Worm (Caenorhabditis elegans) whole organism, dauer: Measurements from ENCODE around the gene mut-14.

Experiments used
- unc-62 ChIP-seq: sonication (generic microtip); optimal IDR thresholded peaks from 2 replicates; lab custom pipeline; 2017; ENCODE audit warnings: missing biosample characterization, missing genetic modification reagents, missing genetic modification characterization

Gene mut-14

DNA sequence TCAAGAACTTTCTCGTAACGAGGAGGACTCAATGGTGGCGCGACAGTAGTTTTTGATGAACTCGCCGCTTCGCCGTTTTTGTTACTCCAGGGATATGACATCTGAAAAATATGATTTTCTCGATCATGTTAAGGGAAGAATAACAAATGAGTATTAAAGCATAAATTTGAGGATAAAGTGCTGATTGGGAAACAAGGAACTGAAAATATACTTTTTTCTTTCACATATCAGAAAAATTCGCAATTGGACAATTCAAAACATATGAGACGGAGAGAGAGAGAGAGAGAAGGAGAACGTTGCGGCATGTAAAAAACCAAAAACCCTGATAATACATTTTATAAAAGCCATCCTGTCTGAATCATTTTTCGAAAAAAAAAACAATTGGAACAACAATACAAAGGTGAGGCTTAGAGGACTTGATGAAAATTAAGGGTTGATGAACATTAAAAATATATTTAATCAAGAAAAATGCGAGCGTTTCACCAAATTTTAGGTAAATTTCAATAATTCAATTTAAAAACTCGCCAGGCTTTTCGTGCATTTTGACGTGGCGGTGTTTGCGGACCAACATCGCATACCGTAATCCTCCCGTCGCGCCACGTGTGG is at the start of gene mut-14, which contains the start of gene C14C11.2:
Gene mut-14 (minus strand): TSS at position 101 of the 606 bp plus-strand sequence.
Gene C14C11.2 (plus strand): TSS at position 556 of the 606 bp plus-strand sequence.
- TF ChIP-seq unc-62 (GFP tag; lab: Kevin White, UChicago), result no peak

DNA sequence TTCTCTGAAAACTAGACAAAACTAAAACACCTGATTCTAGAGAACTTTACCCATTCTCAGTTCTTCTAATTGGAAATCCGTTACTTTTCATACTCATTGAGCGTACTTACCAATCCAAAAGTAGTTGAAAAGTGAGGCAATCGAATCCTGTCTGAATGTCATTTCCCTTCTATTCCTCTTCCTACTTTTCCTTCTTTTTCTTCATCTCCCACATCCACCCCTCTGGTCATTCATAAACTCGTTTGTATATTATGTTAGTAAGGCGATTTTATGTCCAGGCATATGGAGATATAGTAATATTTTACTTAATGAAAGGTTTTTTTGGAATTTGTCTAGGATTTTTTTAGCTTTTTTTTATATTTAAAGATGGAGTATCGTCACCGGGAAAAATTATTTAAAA is 47.8 kb upstream of the mut-14 start:
- no peak for TF ChIP-seq unc-62 (GFP tag; lab: Kevin White, UChicago)

DNA sequence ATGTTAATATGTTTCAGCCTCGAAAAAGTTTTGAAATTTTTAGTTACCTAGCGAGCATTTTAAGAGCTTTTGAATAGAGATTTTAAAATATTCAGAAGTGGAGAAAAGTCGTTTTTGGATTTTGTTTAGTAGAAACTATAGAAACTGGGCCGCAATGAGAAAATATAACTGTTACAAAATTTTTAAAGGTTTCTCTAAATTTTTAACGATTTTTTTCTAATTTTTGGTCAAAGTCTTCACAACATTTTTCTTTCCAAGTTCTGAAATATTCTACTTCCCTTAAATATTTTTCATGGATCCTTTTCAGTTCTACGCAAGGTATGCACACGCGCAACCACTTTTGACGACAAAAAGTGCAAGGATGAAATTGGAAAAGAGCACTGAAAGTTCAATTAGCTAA is 45.0 kb upstream of the mut-14 start, which contains the start of gene peli-1:
Gene peli-1 (plus strand): TSS at position 301 of the 400 bp plus-strand sequence.
- no peak for TF ChIP-seq unc-62 (GFP tag; lab: Kevin White, UChicago)

DNA sequence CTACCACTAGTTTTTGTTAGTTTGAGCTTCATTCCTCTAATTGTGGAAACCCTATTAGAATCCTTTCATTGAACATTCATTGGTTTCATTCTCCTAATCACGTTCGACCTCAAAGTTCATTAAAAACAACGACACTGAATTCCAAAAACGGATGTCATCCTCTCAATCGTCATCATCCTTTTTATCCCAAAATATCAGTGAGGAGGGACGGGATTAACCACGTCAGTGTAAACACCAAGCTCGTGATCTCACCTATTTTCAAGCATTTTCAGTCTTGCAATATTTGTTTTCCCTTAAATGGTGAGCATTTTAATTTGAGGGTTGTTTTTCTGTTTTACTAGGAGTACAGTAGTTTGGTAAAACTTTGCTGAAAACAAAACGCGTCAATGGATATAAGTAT is 44.0 kb upstream of the mut-14 start:
- TF ChIP-seq unc-62 (GFP tag; lab: Kevin White, UChicago), result no peak

DNA sequence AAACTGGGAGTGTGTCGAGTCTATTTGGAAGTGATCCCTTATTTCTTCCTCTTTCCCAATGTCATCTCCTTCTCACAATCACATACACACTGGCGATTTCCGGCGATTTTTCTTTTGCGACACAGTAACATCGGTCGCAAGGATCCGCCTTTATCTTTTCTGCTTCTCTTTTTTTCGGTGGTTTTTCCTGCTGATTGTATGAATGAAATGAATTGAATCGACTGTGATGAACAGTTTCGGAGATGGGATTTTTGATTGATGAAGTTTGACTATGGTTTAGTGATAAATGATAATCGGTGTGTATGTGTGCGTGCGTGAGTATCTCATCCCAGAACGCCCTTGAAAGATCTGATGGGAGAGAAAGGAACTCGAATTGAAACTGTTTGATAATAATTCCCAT is 40.6 kb upstream of the mut-14 start:
- TF ChIP-seq unc-62 (GFP tag; lab: Kevin White, UChicago), result no peak

DNA sequence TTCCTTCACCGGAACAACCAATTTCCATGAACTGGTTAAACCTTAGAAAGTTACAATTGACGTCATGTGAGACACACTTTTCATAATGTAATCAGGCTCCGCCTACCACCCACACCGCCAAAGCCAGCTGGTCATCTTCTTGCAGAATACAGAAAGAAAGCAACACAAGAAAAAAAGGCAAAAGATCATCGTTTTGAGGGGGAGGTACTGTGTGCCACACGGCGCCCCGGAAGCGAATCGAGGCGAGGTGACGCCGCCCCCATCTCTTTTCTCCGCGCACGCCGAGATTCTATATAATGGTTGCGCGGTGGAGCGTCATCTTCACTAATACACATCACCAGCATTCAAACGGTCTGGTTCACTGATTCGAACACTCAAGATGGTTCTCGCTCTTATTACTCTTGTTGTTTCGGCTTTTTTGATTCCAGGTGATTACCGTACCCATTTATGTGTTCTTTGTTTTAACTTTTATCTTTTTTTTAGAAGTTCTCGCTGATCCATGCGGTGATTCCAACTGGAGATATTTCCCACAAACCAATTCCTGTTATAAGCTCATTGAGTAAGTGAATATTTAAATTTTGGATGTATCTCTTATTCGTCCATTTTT is 39.4 kb upstream of the mut-14 start, which contains the start of gene clec-1:
Gene clec-1 (plus strand): TSS at position 320 of the 607 bp plus-strand sequence.
- TF ChIP-seq unc-62 (GFP tag; lab: Kevin White, UChicago), result no peak

DNA sequence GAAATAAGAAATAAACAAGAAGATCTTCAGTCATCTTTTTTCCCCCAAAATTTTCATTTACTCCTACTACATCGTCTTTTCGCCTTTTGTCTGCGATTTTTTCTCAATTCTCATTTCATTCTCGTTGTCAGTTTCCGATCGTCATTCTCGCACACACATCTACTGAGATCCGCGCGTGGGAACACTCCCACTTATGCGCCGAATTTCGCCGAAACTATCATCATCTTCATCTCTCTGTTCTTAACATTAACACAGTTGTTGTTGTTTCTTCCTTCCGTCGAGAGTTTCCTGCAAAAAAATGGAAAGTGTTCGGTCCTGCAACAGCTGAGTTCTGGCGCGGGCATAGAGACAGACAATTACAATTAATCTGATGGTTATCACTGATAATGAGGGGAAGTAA is 37.1 kb upstream of the mut-14 start:
- no peak for TF ChIP-seq unc-62 (GFP tag; lab: Kevin White, UChicago)

DNA sequence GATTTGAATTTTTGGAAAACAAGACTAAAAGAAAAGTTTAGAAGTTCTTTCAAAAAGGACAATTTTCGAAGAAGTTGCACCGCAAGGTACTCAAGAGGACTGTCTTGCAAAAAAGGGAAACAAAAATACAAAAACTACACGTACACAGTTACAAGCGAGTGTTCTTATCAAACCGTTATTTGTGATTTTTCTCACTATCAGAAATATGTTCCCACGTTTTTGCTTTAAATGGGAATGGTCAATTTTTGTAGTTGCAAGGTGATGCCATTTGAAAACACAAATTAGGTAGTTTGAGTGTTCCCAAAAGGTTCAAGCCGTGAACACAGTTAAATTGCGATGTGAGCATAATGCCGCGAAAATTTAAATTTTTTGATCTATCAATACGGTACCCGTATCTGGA is 35.7 kb upstream of the mut-14 start:
- no peak for TF ChIP-seq unc-62 (GFP tag; lab: Kevin White, UChicago)

DNA sequence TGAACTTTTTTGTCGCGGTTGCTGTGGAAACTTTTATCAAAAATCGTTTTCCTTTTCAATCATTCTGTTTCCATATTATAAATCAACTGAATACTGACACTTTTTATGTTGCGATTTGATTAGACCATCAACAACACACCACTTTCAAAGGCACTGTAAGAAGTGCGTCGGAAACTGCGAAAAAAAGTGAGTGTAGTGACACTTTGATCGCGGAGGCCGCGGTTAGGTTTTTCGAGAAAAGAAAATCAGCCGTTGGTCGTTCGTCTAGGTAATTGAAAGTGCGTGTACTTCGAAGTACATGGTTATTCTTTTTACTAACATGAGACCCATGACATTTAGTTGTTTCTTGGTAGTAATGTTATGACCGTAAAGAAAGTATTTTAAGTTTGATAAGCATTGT is 35.1 kb upstream of the mut-14 start:
- TF ChIP-seq unc-62 (GFP tag; lab: Kevin White, UChicago), result no peak

DNA sequence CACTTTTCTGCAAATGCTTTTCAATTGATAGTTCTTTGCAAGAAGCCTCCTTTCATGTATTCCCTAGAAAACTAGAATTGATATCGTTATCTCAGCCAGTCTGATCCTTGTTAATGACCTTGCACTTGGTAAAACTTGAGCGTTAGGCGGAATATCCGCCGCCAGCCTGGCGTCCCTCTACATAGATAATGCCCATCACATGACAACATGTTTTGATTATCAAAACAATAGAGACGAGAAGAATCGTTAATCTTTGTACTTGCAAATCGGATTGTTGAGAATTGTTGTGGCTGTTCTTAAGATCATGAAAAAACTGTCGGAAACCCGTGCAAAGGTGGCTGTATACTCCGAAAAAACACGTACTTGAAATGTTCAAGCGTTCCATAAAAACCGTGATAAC is 33.1 kb upstream of the mut-14 start:
- TF ChIP-seq unc-62 (GFP tag; lab: Kevin White, UChicago), result no peak

DNA sequence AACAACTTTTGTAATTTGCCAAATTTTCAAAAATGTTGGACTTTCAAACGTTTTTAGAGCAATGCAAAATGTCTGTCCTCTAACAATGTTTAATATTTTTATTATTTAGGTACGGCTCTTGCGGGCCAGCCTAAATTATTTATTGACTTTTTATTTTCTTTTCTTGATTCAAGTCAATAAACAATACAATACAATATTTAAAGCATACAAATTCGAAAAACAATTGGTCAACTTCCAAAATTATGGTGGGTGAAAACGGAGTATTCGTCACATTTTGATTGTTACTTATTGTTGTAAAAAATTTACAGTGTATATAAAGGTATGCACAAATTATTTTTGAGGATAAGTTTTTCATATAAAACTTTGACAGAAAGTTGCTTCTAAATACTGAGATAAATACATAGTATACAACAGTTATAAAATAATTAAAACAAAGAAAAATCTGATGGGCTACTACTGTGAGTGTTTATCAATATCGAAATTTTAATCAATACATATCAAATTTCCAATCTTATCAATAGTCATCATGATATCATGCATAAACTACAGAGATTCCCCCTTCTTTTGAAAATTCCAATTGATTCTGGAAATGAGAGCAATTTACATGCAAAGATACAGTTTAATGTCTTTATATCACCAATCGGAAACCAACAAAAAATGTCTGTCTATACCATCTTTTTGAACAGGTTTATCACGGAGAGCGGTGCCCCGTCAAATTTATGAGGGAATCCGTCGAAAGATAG is 31.3 kb upstream of the mut-14 start, which contains the start of gene F25B4.8:
Gene F25B4.8 (minus strand): TSS at position 51 of the 743 bp plus-strand sequence.
- no peak for TF ChIP-seq unc-62 (GFP tag; lab: Kevin White, UChicago)

DNA sequence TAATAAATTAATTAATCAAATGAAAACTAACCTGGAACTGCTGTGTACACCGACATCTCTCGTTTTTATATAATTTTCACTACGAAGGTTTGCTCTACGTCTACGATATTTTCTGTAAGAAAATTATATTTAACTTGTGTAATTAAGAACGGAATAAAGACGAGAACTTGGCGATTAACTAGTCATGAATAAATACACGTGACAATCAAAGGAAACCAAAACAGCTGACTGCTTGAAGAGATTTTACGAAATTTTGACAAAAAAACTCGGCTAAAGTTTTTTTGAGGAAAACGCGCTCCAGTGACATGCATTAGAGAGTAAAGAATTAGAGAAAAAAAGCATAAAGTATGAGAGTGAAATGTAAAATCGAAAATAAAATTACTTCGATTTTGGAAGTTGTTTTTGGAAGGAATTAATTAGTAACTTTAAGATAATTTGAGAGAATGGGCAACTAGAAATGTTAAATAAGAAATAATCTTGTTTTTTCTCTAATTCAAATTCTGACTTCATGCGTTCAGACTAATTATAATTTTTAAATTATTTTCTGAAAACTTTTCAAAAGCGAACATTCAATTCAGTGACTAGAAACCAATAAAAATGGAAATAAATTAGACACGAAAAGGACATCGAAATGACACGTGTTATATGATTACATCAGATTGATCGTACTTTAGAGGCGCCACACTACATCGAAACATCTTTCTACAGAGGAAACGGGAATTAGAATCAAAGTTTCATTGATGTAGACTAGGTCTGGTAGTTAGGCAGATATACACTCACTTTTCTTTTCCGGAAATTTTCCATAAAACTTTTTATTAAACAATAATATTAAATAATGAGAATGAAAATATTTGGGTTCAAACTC is 26.8 kb upstream of the mut-14 start, which contains the start of gene F25B4.7:
Gene F25B4.7 (minus strand): TSS at position 112 of the 865 bp plus-strand sequence.
- no peak for TF ChIP-seq unc-62 (GFP tag; lab: Kevin White, UChicago)

DNA sequence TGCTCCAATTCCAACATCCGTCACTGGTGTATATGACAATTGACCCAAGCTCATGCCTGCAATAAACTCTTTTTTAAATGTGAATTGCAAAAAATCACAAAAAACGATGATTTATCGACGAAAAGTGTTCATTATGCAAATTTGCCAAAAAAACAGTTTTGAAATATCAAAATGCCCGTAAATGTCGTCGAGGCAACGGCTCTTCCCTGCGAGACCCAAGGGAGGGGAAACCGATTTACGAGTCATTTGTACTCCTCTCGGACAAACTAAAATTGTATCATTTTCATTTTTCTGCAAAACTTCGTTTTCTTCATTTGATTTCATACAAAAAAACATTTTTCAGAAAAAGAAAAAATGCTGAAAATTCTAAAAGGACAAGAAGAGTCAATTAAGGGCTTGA is 24.0 kb upstream of the mut-14 start, which contains the start of the genes hmgs-1 and F25B4.4:
Gene hmgs-1 (minus strand): TSS at position 56 of the 400 bp plus-strand sequence.
Gene F25B4.4 (plus strand): TSS at position 340 of the 400 bp plus-strand sequence.
- no peak for TF ChIP-seq unc-62 (GFP tag; lab: Kevin White, UChicago)

DNA sequence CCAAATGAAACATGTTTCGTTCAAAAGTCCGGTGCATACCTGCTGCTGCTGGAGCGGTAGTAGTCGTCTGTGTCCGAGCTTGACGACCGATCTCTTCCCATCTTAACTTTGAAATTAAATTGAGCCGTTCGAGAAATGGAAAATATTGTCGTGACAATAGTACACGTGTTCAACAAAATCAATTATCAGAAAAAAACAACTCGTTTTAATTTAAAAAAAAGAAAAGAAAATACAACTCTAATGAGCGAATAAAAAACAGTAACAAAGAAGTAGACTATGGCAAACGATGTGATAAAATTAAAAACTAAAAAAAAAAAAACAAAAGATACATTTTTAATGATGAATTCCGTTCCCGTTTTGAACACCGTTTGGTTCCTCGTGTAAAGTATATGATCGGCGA is 22.0 kb upstream of the mut-14 start, which contains the start of gene prp-39:
Gene prp-39 (minus strand): TSS at position 101 of the 400 bp plus-strand sequence.
- no peak for TF ChIP-seq unc-62 (GFP tag; lab: Kevin White, UChicago)

DNA sequence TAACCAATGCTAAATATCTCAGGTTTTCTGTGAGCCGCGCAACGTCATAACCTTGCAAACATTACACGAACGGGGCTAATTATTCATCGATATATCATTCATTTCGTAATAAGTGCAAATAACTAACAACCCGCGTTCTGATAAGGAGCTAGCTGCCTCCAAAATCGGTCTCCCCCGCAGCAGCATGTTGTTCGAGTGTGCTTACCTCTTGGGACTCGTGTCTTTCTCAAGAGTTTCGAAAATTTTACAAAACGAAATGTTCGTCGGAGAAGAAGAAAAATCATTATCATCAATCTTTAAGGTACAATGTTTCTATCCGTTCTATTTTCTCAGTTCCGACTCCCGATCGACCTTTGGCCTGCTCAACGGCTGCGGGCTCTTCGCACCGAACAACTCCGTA is 17.4 kb upstream of the mut-14 start:
- no peak for TF ChIP-seq unc-62 (GFP tag; lab: Kevin White, UChicago)
